Fruit fly (Drosophila melanogaster): ENCODE results near the gene Qsox2.

The Qsox2 gene

DNA sequence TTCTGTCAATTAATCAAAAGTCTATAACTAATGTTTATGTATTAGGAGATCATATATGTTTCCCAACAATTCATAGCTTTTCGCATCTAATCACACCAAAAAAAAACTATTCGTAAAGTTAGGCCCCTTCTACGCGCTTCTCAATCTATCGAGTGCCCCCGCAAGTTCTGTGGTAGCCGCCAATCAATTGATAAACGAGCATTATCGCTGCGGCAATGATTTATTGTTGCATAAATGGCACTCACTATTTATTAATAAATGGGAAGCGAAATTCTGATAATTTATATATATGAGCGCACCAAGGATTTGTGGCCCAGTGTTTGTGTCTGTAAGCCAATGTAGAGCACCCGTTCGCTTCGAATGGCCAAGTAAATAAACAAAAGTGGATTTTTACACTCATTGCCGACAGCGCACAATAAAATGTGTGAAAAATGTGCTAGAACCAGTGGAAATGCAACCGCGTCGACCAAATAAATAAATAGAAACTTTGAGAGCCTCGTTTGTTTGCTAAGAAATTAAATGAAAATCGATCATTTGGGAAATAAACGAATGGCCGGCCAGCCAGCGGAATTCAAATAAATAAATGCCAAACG lies 42.1 kb upstream of the Qsox2 start:
- TF ChIP-seq kay (GFP tag; ENCODE audit: borderline replicate concordance): peak; percentile 72
- no peak for TF ChIP-seq CG14711 (tag; optimal IDR thresholded peaks at IDR 0.05)
- TF ChIP-seq CG7101 (tag; optimal IDR thresholded peaks at IDR 0.05): no peak
- TF ChIP-seq Crg-1 (GFP tag; optimal IDR thresholded peaks at IDR 0.05): no peak
- no peak for TF ChIP-seq tj (GFP tag; optimal IDR thresholded peaks at IDR 0.05)
- TF ChIP-seq cnc (optimal IDR thresholded peaks at IDR 0.05): no peak
- no peak for TF ChIP-seq toe (GFP tag; optimal IDR thresholded peaks at IDR 0.05)
- TF ChIP-seq CG11617 (GFP tag; optimal IDR thresholded peaks at IDR 0.05): no peak
- TF ChIP-seq bab1 (GFP tag; optimal IDR thresholded peaks at IDR 0.05): no peak
- TF ChIP-seq ovo (GFP tag; optimal IDR thresholded peaks at IDR 0.05): no peak
- no peak for TF ChIP-seq Hr96 (GFP tag; optimal IDR thresholded peaks at IDR 0.05)
- TF ChIP-seq Clk (GFP tag; optimal IDR thresholded peaks at IDR 0.05): no peak
- TF ChIP-seq CG12768 (GFP tag; optimal IDR thresholded peaks at IDR 0.05): no peak
- TF ChIP-seq CG33017 (tag; optimal IDR thresholded peaks at IDR 0.05): no peak
- no peak for TF ChIP-seq CG5204 (GFP tag; optimal IDR thresholded peaks at IDR 0.05)
- TF ChIP-seq cic (GFP tag; optimal IDR thresholded peaks at IDR 0.05): peak; percentile 52
- no peak for TF ChIP-seq CG1620 (GFP tag; optimal IDR thresholded peaks at IDR 0.05)
- TF ChIP-seq pad (GFP tag; optimal IDR thresholded peaks at IDR 0.05): no peak

- TF ChIP-seq kay (GFP tag; ENCODE audit: borderline replicate concordance) (peak; percentile 34), cic (GFP tag; optimal IDR thresholded peaks at IDR 0.05) (no peak)
These were observed 40.1 kb upstream of the Qsox2 start, which contains the start of gene CG31178 for dm6 chr3R:21873439-21873838. Gene CG31178, plus strand, starts transcription at chr3R:21873739.

DNA sequence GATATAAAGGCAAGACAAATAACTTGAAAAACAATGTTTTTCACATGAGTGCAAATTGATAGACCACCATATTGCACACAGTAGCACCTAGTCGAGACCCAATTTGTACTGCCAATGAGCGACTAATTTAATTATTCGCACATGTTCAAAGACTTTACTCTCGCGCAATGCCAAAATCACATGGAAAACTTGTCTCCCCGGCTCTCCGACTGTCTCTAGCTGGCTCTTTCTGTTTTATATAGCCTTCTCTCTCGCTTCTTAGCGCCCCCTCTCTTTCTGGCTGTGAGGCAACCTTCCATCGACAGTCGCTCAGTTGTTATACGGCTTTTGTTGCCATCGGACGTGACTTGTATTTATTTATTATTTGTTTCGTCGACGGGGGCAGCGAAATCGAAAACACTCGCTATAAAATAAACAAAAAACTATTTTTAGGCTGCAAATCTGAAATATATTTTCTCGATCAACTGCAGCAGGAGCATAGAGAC lies 38.5 kb upstream of the Qsox2 start, which contains the start of gene CG6656:
Gene CG6656, plus strand, starts transcription at position 312 of the 485 bp plus-strand sequence.
- no peak for TF ChIP-seq Crg-1 (GFP tag; optimal IDR thresholded peaks at IDR 0.05)
- no peak for TF ChIP-seq pad (GFP tag; optimal IDR thresholded peaks at IDR 0.05)
- TF ChIP-seq Clk (GFP tag; optimal IDR thresholded peaks at IDR 0.05): no peak
- peak; percentile 9 for TF ChIP-seq cic (GFP tag; optimal IDR thresholded peaks at IDR 0.05)
- TF ChIP-seq ovo (GFP tag; optimal IDR thresholded peaks at IDR 0.05): no peak
- TF ChIP-seq CG33017 (tag; optimal IDR thresholded peaks at IDR 0.05): peak; percentile 12
- no peak for TF ChIP-seq kay (GFP tag; ENCODE audit: borderline replicate concordance)
- peak; percentile 17 for TF ChIP-seq CG7045 (GFP tag; optimal IDR thresholded peaks at IDR 0.05)
- peak; percentile 58 for TF ChIP-seq Hr96 (GFP tag; optimal IDR thresholded peaks at IDR 0.05)
- TF ChIP-seq CG11617 (GFP tag; optimal IDR thresholded peaks at IDR 0.05): peak; percentile 8
- TF ChIP-seq CG7101 (tag; optimal IDR thresholded peaks at IDR 0.05): no peak
- TF ChIP-seq CG14711 (tag; optimal IDR thresholded peaks at IDR 0.05): peak; percentile 28
- no peak for TF ChIP-seq toe (GFP tag; optimal IDR thresholded peaks at IDR 0.05)
- no peak for TF ChIP-seq CG5204 (GFP tag; optimal IDR thresholded peaks at IDR 0.05)
- TF ChIP-seq CG1620 (GFP tag; optimal IDR thresholded peaks at IDR 0.05): no peak
- TF ChIP-seq bab1 (GFP tag; optimal IDR thresholded peaks at IDR 0.05): peak; percentile 5
- TF ChIP-seq tj (GFP tag; optimal IDR thresholded peaks at IDR 0.05): no peak
- peak; percentile 22 for TF ChIP-seq CG12768 (GFP tag; optimal IDR thresholded peaks at IDR 0.05)
- TF ChIP-seq Mnt (GFP tag; optimal IDR thresholded peaks at IDR 0.05): peak; percentile 90

DNA sequence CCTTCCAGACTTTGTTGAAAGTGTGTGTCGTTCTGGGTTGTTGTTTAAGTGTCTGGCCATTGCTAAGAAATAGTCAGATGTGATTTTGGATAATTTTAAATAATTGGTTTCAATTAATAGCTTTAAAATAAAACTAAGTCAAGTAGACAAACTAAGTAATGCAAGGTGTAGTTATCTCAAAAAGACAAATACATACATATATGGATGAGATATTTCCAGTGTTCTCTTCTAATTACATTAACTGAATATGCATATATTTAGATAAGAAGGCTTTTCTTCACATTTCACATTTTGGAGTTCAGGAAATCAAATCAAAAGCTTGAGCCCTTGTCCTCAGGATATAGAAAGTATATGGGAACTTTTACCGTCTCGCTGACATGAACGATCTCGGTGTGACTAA lies 35.9 kb upstream of the Qsox2 start, which contains the start of gene P5CDh2:
Gene P5CDh2, plus strand, starts transcription at position 301 of the 400 bp plus-strand sequence.
- TF ChIP-seq tj (GFP tag; optimal IDR thresholded peaks at IDR 0.05) (no peak), Crg-1 (GFP tag; optimal IDR thresholded peaks at IDR 0.05) (no peak), CG7101 (tag; optimal IDR thresholded peaks at IDR 0.05) (no peak), Hr96 (GFP tag; optimal IDR thresholded peaks at IDR 0.05) (no peak), CG14711 (tag; optimal IDR thresholded peaks at IDR 0.05) (no peak), CG1620 (GFP tag; optimal IDR thresholded peaks at IDR 0.05) (no peak)

- TF ChIP-seq kay (GFP tag; ENCODE audit: borderline replicate concordance) (peak; percentile 6), CG7101 (tag; optimal IDR thresholded peaks at IDR 0.05) (no peak), pad (GFP tag; optimal IDR thresholded peaks at IDR 0.05) (no peak)
These were observed 35.1 kb upstream of the Qsox2 start, which contains the start of gene CG34148 for dm6 chr3R:21878473-21878872. Gene CG34148, minus strand, starts transcription at chr3R:21878686.

DNA sequence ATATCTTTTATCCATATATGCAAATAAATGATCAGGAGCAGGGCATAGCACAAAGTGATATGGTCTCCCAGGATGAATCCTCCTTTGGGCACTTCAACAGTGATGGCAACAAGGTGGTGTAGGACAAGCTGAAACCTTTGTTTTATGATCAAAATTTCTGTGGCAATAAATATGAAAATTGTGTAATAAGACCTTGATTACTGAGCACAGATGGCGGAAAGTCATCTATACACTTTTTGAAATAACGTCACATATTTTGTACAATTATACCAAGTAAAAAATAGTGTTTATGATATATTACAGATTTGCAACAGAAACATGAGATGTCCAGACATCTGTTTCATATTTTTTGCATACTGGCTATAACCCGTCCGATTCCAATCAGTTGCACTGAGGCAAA lies 33.0 kb upstream of the Qsox2 start, which contains the start of gene CG31465:
Gene CG31465, plus strand, starts transcription at position 301 of the 400 bp plus-strand sequence.
- TF ChIP-seq cic (GFP tag; optimal IDR thresholded peaks at IDR 0.05): no peak
- no peak for TF ChIP-seq cnc (optimal IDR thresholded peaks at IDR 0.05)
- no peak for TF ChIP-seq CG5204 (GFP tag; optimal IDR thresholded peaks at IDR 0.05)
- TF ChIP-seq CG11617 (GFP tag; optimal IDR thresholded peaks at IDR 0.05): no peak
- TF ChIP-seq CG12768 (GFP tag; optimal IDR thresholded peaks at IDR 0.05): no peak
- TF ChIP-seq Mnt (GFP tag; optimal IDR thresholded peaks at IDR 0.05): no peak

- no peak for TF ChIP-seq Mnt (GFP tag; optimal IDR thresholded peaks at IDR 0.05)
- no peak for TF ChIP-seq bab1 (GFP tag; optimal IDR thresholded peaks at IDR 0.05)
- no peak for TF ChIP-seq toe (GFP tag; optimal IDR thresholded peaks at IDR 0.05)
- no peak for TF ChIP-seq CG33017 (tag; optimal IDR thresholded peaks at IDR 0.05)
- TF ChIP-seq pad (GFP tag; optimal IDR thresholded peaks at IDR 0.05): no peak
- no peak for TF ChIP-seq Hr96 (GFP tag; optimal IDR thresholded peaks at IDR 0.05)
- TF ChIP-seq CG12768 (GFP tag; optimal IDR thresholded peaks at IDR 0.05): no peak
- TF ChIP-seq cnc (optimal IDR thresholded peaks at IDR 0.05): no peak
- no peak for TF ChIP-seq Crg-1 (GFP tag; optimal IDR thresholded peaks at IDR 0.05)
These were observed 29.2 kb upstream of the Qsox2 start, which contains the start of gene fit for dm6 chr3R:21884354-21884753. Gene fit, minus strand, starts transcription at chr3R:21884454.

All from whole organism, adult.